Fruit fly (Drosophila melanogaster) whole organism, embryonic: Measurements from ENCODE around the gene CG1575.
A peak's percentile ranks its signal among the peaks of the same experiment; 100 is the strongest.

Experiments used
- Adf1 ChIP-seq: fragments of 200-800 bp; sonication (Bioruptor generic); IDR thresholded peaks from 2 replicates; pipeline ENCODE4 v1.3.6; 2022; ENCODE audit warnings: missing biosample characterization, missing genetic modification characterization
- Atf3 ChIP-seq: fragments of 200-800 bp; sonication (Bioruptor generic); optimal IDR thresholded peaks from 3 replicates; lab custom pipeline; 2016; ENCODE audit warnings: missing biosample characterization, missing genetic modification characterization
- CG11085 ChIP-seq: fragments of 200-800 bp; sonication (Bioruptor generic); IDR thresholded peaks from 2 replicates; pipeline ENCODE4 v1.3.6; 2022; ENCODE audit warnings: missing biosample characterization, missing genetic modification characterization
- CG11247 ChIP-seq: fragments of 200-800 bp; sonication (Bioruptor generic); IDR thresholded peaks from 2 replicates; pipeline ENCODE4 v1.3.6; 2022; ENCODE audit warnings: missing biosample characterization, missing genetic modification characterization
- CG11696 ChIP-seq: fragments of 200-800 bp; sonication (Bioruptor generic); IDR thresholded peaks from 2 replicates; pipeline ENCODE4 v1.3.6; 2022; ENCODE audit warnings: missing biosample characterization, missing genetic modification characterization
- CG12071 ChIP-seq: fragments of 200-800 bp; sonication (Bioruptor generic); optimal IDR thresholded peaks from 3 replicates; lab custom pipeline; 2018; ENCODE audit warnings: missing biosample characterization, mild to moderate bottlenecking, missing genetic modification characterization
- CG12236 ChIP-seq: fragments of 200-800 bp; sonication (Bioruptor generic); optimal IDR thresholded peaks from 2 replicates; lab custom pipeline; 2016; ENCODE audit warnings: missing biosample characterization, missing genetic modification characterization
- CG15514 ChIP-seq: fragments of 200-800 bp; sonication (Bioruptor generic); optimal IDR thresholded peaks from 3 replicates; lab custom pipeline; 2017; ENCODE audit warnings: missing biosample characterization, missing genetic modification characterization, mild to moderate bottlenecking, moderate library complexity, missing genetic modification reagents
- CG15601 ChIP-seq: fragments of 200-800 bp; sonication (Bioruptor generic); optimal IDR thresholded peaks from 3 replicates; lab custom pipeline; 2019; ENCODE audit warnings: missing biosample characterization, mild to moderate bottlenecking, missing genetic modification characterization, moderate library complexity
- CG17328 ChIP-seq: fragments of 200-800 bp; sonication (Bioruptor generic); IDR thresholded peaks from 2 replicates; pipeline ENCODE4 v1.3.6; 2022; ENCODE audit warnings: missing biosample characterization, missing genetic modification characterization
- CG18262 ChIP-seq: fragments of 200-800 bp; optimal IDR thresholded peaks from 3 replicates; lab custom pipeline; 2019; ENCODE audit warnings: missing biosample characterization, mild to moderate bottlenecking, missing genetic modification characterization, moderate library complexity
- CG18476 ChIP-seq: fragments of 200-800 bp; sonication (Bioruptor generic); optimal IDR thresholded peaks from 2 replicates; lab custom pipeline; 2016; ENCODE audit warnings: missing biosample characterization, mild to moderate bottlenecking, missing genetic modification characterization
- CG18619 ChIP-seq: fragments of 200-800 bp; sonication (Bioruptor generic); optimal IDR thresholded peaks from 3 replicates; lab custom pipeline; 2017; ENCODE audit warnings: missing biosample characterization, mild to moderate bottlenecking, missing genetic modification characterization
- CG2202 ChIP-seq: fragments of 200-800 bp; sonication (Bioruptor generic); optimal IDR thresholded peaks from 2 replicates; lab custom pipeline; 2018; ENCODE audit warnings: missing biosample characterization, mild to moderate bottlenecking, missing genetic modification characterization
- CG34224 ChIP-seq: fragments of 200-800 bp; sonication (Bioruptor generic); IDR thresholded peaks from 3 replicates; pipeline ENCODE4 v1.3.6; 2022; ENCODE audit warnings: missing biosample characterization, missing genetic modification characterization; ENCODE audit not compliant: partially characterized antibody
- CG4282 ChIP-seq: fragments of 200-800 bp; sonication (Bioruptor generic); optimal IDR thresholded peaks from 2 replicates; lab custom pipeline; 2016; ENCODE audit warnings: missing biosample characterization, missing genetic modification characterization
- CG4617 ChIP-seq: fragments of 200-800 bp; sonication (Bioruptor generic); optimal IDR thresholded peaks from 3 replicates; lab custom pipeline; 2016; ENCODE audit warnings: missing biosample characterization, missing genetic modification characterization, borderline replicate concordance
- CG4854 ChIP-seq: fragments of 200-800 bp; sonication (Bioruptor generic); optimal IDR thresholded peaks from 2 replicates; lab custom pipeline; 2016; ENCODE audit warnings: missing biosample characterization, missing genetic modification characterization, inconsistent platforms
- CG7745 ChIP-seq: fragments of 200-800 bp; sonication (Bioruptor generic); optimal IDR thresholded peaks from 2 replicates; lab custom pipeline; 2018; ENCODE audit warnings: missing biosample characterization, mild to moderate bottlenecking, missing genetic modification characterization, moderate library complexity
- CG7786 ChIP-seq: fragments of 200-800 bp; sonication (Bioruptor generic); optimal IDR thresholded peaks from 2 replicates; lab custom pipeline; 2016; ENCODE audit warnings: missing biosample characterization, missing genetic modification characterization
- CG7839 ChIP-seq: fragments of 200-800 bp; sonication (Bioruptor generic); optimal IDR thresholded peaks from 3 replicates; lab custom pipeline; 2018; ENCODE audit warnings: missing biosample characterization, mild to moderate bottlenecking, missing genetic modification characterization, moderate library complexity
- CG8388 ChIP-seq: fragments of 200-800 bp; sonication (Bioruptor generic); optimal IDR thresholded peaks from 2 replicates; lab custom pipeline; 2019; ENCODE audit warnings: missing biosample characterization, mild to moderate bottlenecking, missing genetic modification characterization, moderate library complexity
- CG9727 ChIP-seq: fragments of 200-800 bp; sonication (Bioruptor generic); optimal IDR thresholded peaks from 3 replicates; lab custom pipeline; 2017; ENCODE audit warnings: missing biosample characterization, mild to moderate bottlenecking, missing genetic modification characterization
- CoRest ChIP-seq: fragments of 200-800 bp; sonication (Bioruptor generic); optimal IDR thresholded peaks from 3 replicates; lab custom pipeline; 2018; ENCODE audit warnings: missing biosample characterization, mild to moderate bottlenecking, missing genetic modification characterization, moderate library complexity
- D19B ChIP-seq: fragments of 200-800 bp; sonication (Bioruptor generic); optimal IDR thresholded peaks from 2 replicates; lab custom pipeline; 2017; ENCODE audit warnings: missing biosample characterization, mild to moderate bottlenecking, missing genetic modification characterization
- Dek ChIP-seq: fragments of 200-800 bp; sonication (Bioruptor generic); optimal IDR thresholded peaks from 3 replicates; lab custom pipeline; 2019; ENCODE audit warnings: missing biosample characterization, mild to moderate bottlenecking, missing genetic modification characterization, moderate library complexity
- Ets65A ChIP-seq: fragments of 200-800 bp; sonication (Bioruptor generic); peaks from one replicate; lab custom pipeline; 2016; ENCODE audit warnings: missing biosample characterization, missing genetic modification characterization
- Nf-YB ChIP-seq: fragments of 200-800 bp; sonication (Bioruptor generic); optimal IDR thresholded peaks from 3 replicates; lab custom pipeline; 2019; ENCODE audit warnings: missing biosample characterization, mild to moderate bottlenecking, missing genetic modification characterization, moderate library complexity
- PHDP ChIP-seq: fragments of 200-800 bp; sonication (Bioruptor generic); optimal IDR thresholded peaks from 3 replicates; lab custom pipeline; 2018; ENCODE audit warnings: missing biosample characterization, mild to moderate bottlenecking, missing genetic modification characterization, moderate library complexity
- Rx ChIP-seq: fragments of 200-800 bp; sonication (Bioruptor generic); IDR thresholded peaks from 2 replicates; pipeline ENCODE4 v1.3.6; 2022; ENCODE audit warnings: missing biosample characterization, missing genetic modification characterization
- Scr ChIP-seq: fragments of 200-800 bp; sonication (Bioruptor generic); IDR thresholded peaks from 2 replicates; pipeline ENCODE4 v1.3.6; 2022; ENCODE audit warnings: missing biosample characterization, missing genetic modification characterization; ENCODE audit not compliant: partially characterized antibody
- Spps ChIP-seq: fragments of 200-800 bp; sonication (Bioruptor generic); optimal IDR thresholded peaks from 2 replicates; lab custom pipeline; 2018; ENCODE audit warnings: missing biosample characterization, mild to moderate bottlenecking, missing genetic modification characterization
- TFAM ChIP-seq: fragments of 200-800 bp; sonication (Bioruptor generic); optimal IDR thresholded peaks from 2 replicates; lab custom pipeline; 2017; ENCODE audit warnings: missing biosample characterization, missing genetic modification characterization, inconsistent platforms
- Usf ChIP-seq: fragments of 200-800 bp; sonication (Bioruptor generic); optimal IDR thresholded peaks from 2 replicates; lab custom pipeline; 2017; ENCODE audit warnings: missing genotype, missing biosample characterization, missing genetic modification characterization
- Vsx1 ChIP-seq: fragments of 200-800 bp; sonication (Bioruptor generic); optimal IDR thresholded peaks from 2 replicates; lab custom pipeline; 2017; ENCODE audit warnings: missing biosample characterization, mild to moderate bottlenecking, missing genetic modification characterization, missing genetic modification reagents
- cas ChIP-seq: fragments of 200-800 bp; sonication (Bioruptor generic); IDR thresholded peaks from 2 replicates; pipeline ENCODE4 v1.3.6; 2022; ENCODE audit warnings: missing biosample characterization, missing genetic modification characterization
- ci ChIP-seq: fragments of 200-800 bp; sonication (Bioruptor generic); IDR thresholded peaks from 3 replicates; pipeline ENCODE4 v1.3.6; 2022; ENCODE audit warnings: missing biosample characterization, missing genetic modification characterization
- en ChIP-seq: fragments of 200-800 bp; sonication (Bioruptor generic); optimal IDR thresholded peaks from 2 replicates; lab custom pipeline; 2016; ENCODE audit warnings: missing biosample characterization, missing genetic modification characterization
- grn ChIP-seq: fragments of 200-800 bp; sonication (Bioruptor generic); optimal IDR thresholded peaks from 3 replicates; lab custom pipeline; 2017; ENCODE audit warnings: missing biosample characterization, missing genetic modification characterization
- gro ChIP-seq: fragments of 200-800 bp; sonication (Bioruptor generic); optimal IDR thresholded peaks from 2 replicates; lab custom pipeline; 2016; ENCODE audit warnings: missing biosample characterization, missing genetic modification characterization
- gsb ChIP-seq: fragments of 200-800 bp; sonication (Bioruptor generic); IDR thresholded peaks from 2 replicates; pipeline ENCODE4 v1.3.6; 2022; ENCODE audit warnings: missing biosample characterization, missing genetic modification characterization
- insv ChIP-seq, 2 experiments: fragments of 200-800 bp; sonication (Bioruptor generic); optimal IDR thresholded peaks; 3 replicates each; lab custom pipeline; 2016 to 2018; ENCODE audit warnings: missing biosample characterization in 2 of 2, missing genetic modification characterization in 2 of 2
- kay ChIP-seq: fragments of 200-800 bp; sonication (Bioruptor generic); optimal IDR thresholded peaks from 2 replicates; lab custom pipeline; 2016; ENCODE audit warnings: missing biosample characterization, missing genetic modification characterization
- nom ChIP-seq: fragments of 200-800 bp; sonication (Bioruptor generic); optimal IDR thresholded peaks from 2 replicates; lab custom pipeline; 2017; ENCODE audit warnings: missing biosample characterization, missing genetic modification characterization, mild to moderate bottlenecking, moderate library complexity, missing genetic modification reagents
- org-1 ChIP-seq: fragments of 200-800 bp; sonication (Bioruptor generic); optimal IDR thresholded peaks from 2 replicates; lab custom pipeline; 2017; ENCODE audit warnings: missing biosample characterization, missing genetic modification characterization
- pfk ChIP-seq: fragments of 200-800 bp; sonication (Bioruptor generic); optimal IDR thresholded peaks from 2 replicates; lab custom pipeline; 2018; ENCODE audit warnings: missing biosample characterization, mild to moderate bottlenecking, missing genetic modification characterization, moderate library complexity
- seq ChIP-seq: fragments of 200-800 bp; sonication (Bioruptor generic); IDR thresholded peaks from 2 replicates; pipeline ENCODE4 v1.3.6; 2022; ENCODE audit warnings: missing biosample characterization, missing genetic modification characterization
- shn ChIP-seq: fragments of 200-800 bp; sonication (Bioruptor generic); optimal IDR thresholded peaks from 3 replicates; lab custom pipeline; 2016; ENCODE audit warnings: missing biosample characterization, missing genetic modification characterization
- sima ChIP-seq: fragments of 200-800 bp; sonication (Bioruptor generic); optimal IDR thresholded peaks from 2 replicates; lab custom pipeline; 2016; ENCODE audit warnings: missing biosample characterization, missing genetic modification characterization
- tup ChIP-seq: fragments of 200-800 bp; sonication (Bioruptor generic); optimal IDR thresholded peaks from 2 replicates; lab custom pipeline; 2016; ENCODE audit warnings: missing biosample characterization, mild to moderate bottlenecking, missing genetic modification characterization, moderate library complexity
- unc-4 ChIP-seq: fragments of 200-800 bp; sonication (Bioruptor generic); IDR thresholded peaks from 2 replicates; pipeline ENCODE4 v1.3.6; 2022; ENCODE audit warnings: missing biosample characterization, missing genetic modification characterization; ENCODE audit not compliant: partially characterized antibody
- vfl ChIP-seq: fragments of 200-800 bp; sonication (Bioruptor generic); optimal IDR thresholded peaks from 2 replicates; lab custom pipeline; 2016; ENCODE audit warnings: missing biosample characterization, missing genetic modification characterization

Gene CG1575

dm6 chrX:8125224-8125649 lies 8.4 kb downstream of the CG1575 start (continued):
- TF ChIP-seq grn (GFP tag; lab: Kevin White, UChicago) = no peak
- no peak for TF ChIP-seq gsb
- no peak for TF ChIP-seq unc-4 (GFP tag; lab: Robert Waterston, UW)
- no peak for TF ChIP-seq Adf1 (GFP tag; lab: Robert Waterston, UW)
- no peak for TF ChIP-seq ci (GFP tag; lab: Robert Waterston, UW)
- TF ChIP-seq Usf (GFP tag; lab: Kevin White, UChicago) = no peak
- TF ChIP-seq seq (GFP tag; lab: Robert Waterston, UW) = no peak
- TF ChIP-seq CG11696 (GFP tag; lab: Robert Waterston, UW) = no peak
- no peak for TF ChIP-seq CG18476 (GFP tag; lab: Kevin White, UChicago)
- no peak for TF ChIP-seq CG4617 (GFP tag; lab: Kevin White, UChicago)
- no peak for TF ChIP-seq CG7745 (tag; lab: Kevin White, UChicago)
- peak; percentile 38 for TF ChIP-seq CG15601 (tag; lab: Kevin White, UChicago)
- peak; percentile 61 for TF ChIP-seq CoRest (tag; lab: Kevin White, UChicago)
- peak; percentile 40 for TF ChIP-seq PHDP (tag; lab: Kevin White, UChicago)
- TF ChIP-seq CG12236 (GFP tag; lab: Kevin White, UChicago) = no peak
- no peak for TF ChIP-seq pfk (GFP tag; lab: Kevin White, UChicago)
- TF ChIP-seq D19B (GFP tag; lab: Kevin White, UChicago) = no peak
- no peak for TF ChIP-seq cas
- TF ChIP-seq Spps (tag; lab: Kevin White, UChicago) = no peak
- no peak for TF ChIP-seq Scr (GFP tag; lab: Robert Waterston, UW)
- peak; percentile 85 for TF ChIP-seq CG18262
- no peak for TF ChIP-seq CG7786 (GFP tag; lab: Kevin White, UChicago)
- no peak for TF ChIP-seq CG11247 (GFP tag; lab: Robert Waterston, UW)
- TF ChIP-seq en (GFP tag; lab: Kevin White, UChicago) = no peak
- no peak for TF ChIP-seq vfl
- no peak for TF ChIP-seq sima
- peak; percentile 15 for TF ChIP-seq Nf-YB (GFP tag; lab: Kevin White, UChicago)
- no peak for TF ChIP-seq gro (GFP tag; lab: Kevin White, UChicago)
- TF ChIP-seq CG9727 (GFP tag; lab: Kevin White, UChicago) = peak; percentile 53
- no peak for TF ChIP-seq Dek
- TF ChIP-seq insv (GFP tag; optimal IDR thresholded peaks at IDR 0.05; lab: Kevin White, UChicago) = no peak
- TF ChIP-seq kay (GFP tag; lab: Kevin White, UChicago) = no peak
- TF ChIP-seq Atf3 (GFP tag; lab: Kevin White, UChicago) = no peak
- TF ChIP-seq CG18619 (GFP tag; lab: Kevin White, UChicago) = peak; percentile 33
- peak; percentile 62 for TF ChIP-seq CG7839 (tag; lab: Kevin White, UChicago)
- TF ChIP-seq nom (GFP tag; lab: Kevin White, UChicago) = no peak
- TF ChIP-seq shn (GFP tag; lab: Kevin White, UChicago) = no peak
- TF ChIP-seq CG12071 = no peak
- no peak for TF ChIP-seq CG17328 (GFP tag; lab: Robert Waterston, UW)
- no peak for TF ChIP-seq TFAM
- peak; percentile 36 for TF ChIP-seq Vsx1 (GFP tag; lab: Kevin White, UChicago)
- no peak for TF ChIP-seq CG4854 (GFP tag; lab: Kevin White, UChicago)
- no peak for TF ChIP-seq org-1 (GFP tag; lab: Kevin White, UChicago)
- no peak for TF ChIP-seq Rx (GFP tag; lab: Robert Waterston, UW)
- no peak for TF ChIP-seq tup (GFP tag; lab: Kevin White, UChicago)
- TF ChIP-seq CG4282 (GFP tag; lab: Kevin White, UChicago) = no peak
- no peak for TF ChIP-seq CG2202 (tag; lab: Kevin White, UChicago)
- TF ChIP-seq CG15514 (GFP tag; lab: Kevin White, UChicago) = no peak
- no peak for TF ChIP-seq CG11085 (GFP tag; lab: Robert Waterston, UW)
- peak; percentile 65 for TF ChIP-seq Ets65A (GFP tag; lab: Kevin White, UChicago)
- TF ChIP-seq CG8388 (GFP tag; lab: Kevin White, UChicago) = peak; percentile 62
- no peak for TF ChIP-seq CG34224 (GFP tag; lab: Robert Waterston, UW)
